Worm (Caenorhabditis elegans) whole organism, L4 larva: ENCODE measurements around the gene twk-22.
A peak's percentile ranks its signal among the peaks of the same experiment; 100 is the strongest.
"Not testable (repeated sequence)": the region's sequence is repeated elsewhere in the genome, so short reads cannot be mapped to it uniquely, and the experiment has no call there.

Experiments used
- D1046.2 ChIP-seq: fragments of 200-800 bp; sonication (Bioruptor generic); IDR thresholded peaks from 2 replicates; pipeline ENCODE4 v1.3.6; 2022; ENCODE audit warnings: missing genetic modification characterization, missing compliant biosample characterization
- F26F4.8 ChIP-seq: fragments of 200-800 bp; sonication (Bioruptor generic); conservative IDR thresholded peaks from 2 replicates; pipeline ENCODE4 v1.3.6; 2022; ENCODE audit warnings: missing genetic modification characterization, missing compliant biosample characterization
- F49E8.2 ChIP-seq: sonication (generic microtip); optimal IDR thresholded peaks from 2 replicates; lab custom pipeline; 2016; ENCODE audit warnings: missing compliant biosample characterization, mild to moderate bottlenecking, missing genetic modification characterization, borderline replicate concordance
- Y105C5A.15 ChIP-seq: fragments of 200-800 bp; sonication (Bioruptor generic); IDR thresholded peaks from 2 replicates; pipeline ENCODE4 v1.3.6; 2022; ENCODE audit warnings: missing genetic modification characterization, missing compliant biosample characterization
- ZK337.2 ChIP-seq: fragments of 200-800 bp; sonication (Bioruptor generic); IDR thresholded peaks from 2 replicates; pipeline ENCODE4 v1.3.6; 2022; ENCODE audit warnings: missing genetic modification reagents, missing genetic modification characterization, missing compliant biosample characterization
- aly-2 ChIP-seq: sonication (generic microtip); optimal IDR thresholded peaks from 2 replicates; lab custom pipeline; 2018; ENCODE audit warnings: missing biosample characterization, missing genetic modification characterization
- arid-1 ChIP-seq: fragments of 200-800 bp; sonication (Bioruptor generic); conservative IDR thresholded peaks from 2 replicates; pipeline ENCODE4 v1.3.6; 2022; ENCODE audit warnings: missing genetic modification reagents, missing genetic modification characterization, missing compliant biosample characterization
- ceh-20 ChIP-seq: fragments of 200-800 bp; sonication (Bioruptor generic); IDR thresholded peaks from 2 replicates; pipeline ENCODE4 v1.3.6; 2022; ENCODE audit warnings: missing genetic modification reagents, missing genetic modification characterization, missing compliant biosample characterization
- ces-1 ChIP-seq: fragments of 150-350 bp; sonication (generic microtip); optimal IDR thresholded peaks from 4 replicates; lab custom pipeline; 2014; ENCODE audit warnings: missing biosample characterization, missing genetic modification reagents, missing genetic modification characterization
- daf-16 ChIP-seq, 3 experiments: sonication (generic microtip); optimal IDR thresholded peaks; 2 replicates each; lab custom pipeline; 2016 to 2017; ENCODE audit warnings: missing genetic modification characterization in 3 of 3, missing genetic modification reagents in 3 of 3, mild to moderate bottlenecking in 2 of 3, missing compliant biosample characterization in 2 of 3, missing biosample characterization in 1 of 3, moderate library complexity in 1 of 3
- dmd-6 ChIP-seq: fragments of 200-800 bp; sonication (Bioruptor generic); IDR thresholded peaks from 2 replicates; pipeline ENCODE4 v1.3.6; 2022; ENCODE audit warnings: missing genetic modification reagents, missing genetic modification characterization, missing compliant biosample characterization
- dmd-9 ChIP-seq: fragments of 200-800 bp; sonication (Bioruptor generic); IDR thresholded peaks from 2 replicates; pipeline ENCODE4 v1.3.6; 2022; ENCODE audit warnings: missing genetic modification reagents, missing genetic modification characterization, missing compliant biosample characterization
- dpl-1 ChIP-seq: fragments of 150-350 bp; optimal IDR thresholded peaks from 2 replicates; lab custom pipeline; 2014; ENCODE audit warnings: missing biosample characterization, missing genetic modification reagents, missing genetic modification characterization
- dve-1 ChIP-seq: sonication (generic microtip); optimal IDR thresholded peaks from 2 replicates; lab custom pipeline; 2017; ENCODE audit warnings: antibody characterized with exemption, mild to moderate bottlenecking, missing genetic modification characterization, missing compliant biosample characterization; ENCODE audit not compliant: insufficient read depth
- egl-43 ChIP-seq: fragments of 200-800 bp; sonication (Bioruptor generic); IDR thresholded peaks from 2 replicates; pipeline ENCODE4 v1.3.6; 2022; ENCODE audit warnings: missing genetic modification reagents, missing genetic modification characterization, missing compliant biosample characterization
- hlh-30 ChIP-seq: sonication (generic microtip); optimal IDR thresholded peaks from 2 replicates; lab custom pipeline; 2017; ENCODE audit warnings: antibody characterized with exemption, mild to moderate bottlenecking, missing genetic modification characterization, missing compliant biosample characterization; ENCODE audit not compliant: insufficient read depth
- hmg-1.1 ChIP-seq: fragments of 200-800 bp; sonication (Bioruptor generic); IDR thresholded peaks from 2 replicates; pipeline ENCODE4 v1.3.6; 2022; ENCODE audit warnings: missing genetic modification reagents, missing genetic modification characterization, missing compliant biosample characterization
- lim-7 ChIP-seq: fragments of 200-800 bp; sonication (Bioruptor generic); IDR thresholded peaks from 2 replicates; pipeline ENCODE4 v1.3.6; 2022; ENCODE audit warnings: missing genetic modification characterization, missing compliant biosample characterization
- madf-9 ChIP-seq: fragments of 200-800 bp; sonication (Bioruptor generic); conservative IDR thresholded peaks from 2 replicates; pipeline ENCODE4 v1.3.6; 2022; ENCODE audit warnings: missing genetic modification reagents, missing genetic modification characterization, missing compliant biosample characterization
- mdl-1 ChIP-seq, 2 experiments: fragments of 150-350 bp in 1 of 2; sonication (generic microtip) in 1 of 2; optimal IDR thresholded peaks; 2 replicates each; lab custom pipeline; 2014 to 2017; ENCODE audit warnings: missing biosample characterization in 2 of 2, missing genetic modification characterization in 2 of 2
- mdt-29 ChIP-seq: fragments of 200-800 bp; sonication (Bioruptor generic); IDR thresholded peaks from 2 replicates; pipeline ENCODE4 v1.3.6; 2022; ENCODE audit warnings: missing genetic modification reagents, missing genetic modification characterization, missing compliant biosample characterization
- mxl-3 ChIP-seq: fragments of 200-800 bp; sonication (Bioruptor generic); optimal IDR thresholded peaks from 2 replicates; lab custom pipeline; 2018; ENCODE audit warnings: mild to moderate bottlenecking, missing genetic modification characterization, missing compliant biosample characterization
- nhr-10 ChIP-seq: fragments of 150-350 bp; optimal IDR thresholded peaks from 2 replicates; lab custom pipeline; 2014; ENCODE audit warnings: missing biosample characterization, missing genetic modification characterization
- nhr-25 ChIP-seq: sonication (generic microtip); optimal IDR thresholded peaks from 2 replicates; lab custom pipeline; 2017; ENCODE audit warnings: missing genetic modification characterization, mild to moderate bottlenecking, missing compliant biosample characterization, antibody characterized with exemption, moderate library complexity, borderline replicate concordance; ENCODE audit not compliant: insufficient read depth
- nhr-6 ChIP-seq: fragments of 150-350 bp; optimal IDR thresholded peaks from 2 replicates; lab custom pipeline; 2014; ENCODE audit warnings: missing biosample characterization, missing genetic modification characterization
- nhr-76 ChIP-seq: fragments of 150-350 bp; optimal IDR thresholded peaks from 2 replicates; lab custom pipeline; 2014; ENCODE audit warnings: missing biosample characterization, missing genetic modification characterization
- pha-4 ChIP-seq, 2 experiments: fragments of 150-350 bp in 1 of 2; fragments of 200-800 bp in 1 of 2; sonication (Bioruptor generic) in 1 of 2; IDR thresholded peaks in 1 of 2; optimal IDR thresholded peaks in 1 of 2; 2 replicates each; pipeline versions ENCODE4 v1.3.6 to Lab custom; 2014 to 2022; ENCODE audit warnings: missing genetic modification characterization in 2 of 2, missing genetic modification reagents in 2 of 2, missing biosample characterization in 1 of 2, missing compliant biosample characterization in 1 of 2
- rbr-2 ChIP-seq: sonication (generic microtip); optimal IDR thresholded peaks from 2 replicates; lab custom pipeline; 2016; ENCODE audit warnings: missing genotype, missing genetic modification characterization, missing compliant biosample characterization
- saeg-2 ChIP-seq: fragments of 200-800 bp; sonication (Bioruptor generic); IDR thresholded peaks from 2 replicates; pipeline ENCODE4 v1.3.6; 2022; ENCODE audit warnings: missing genetic modification reagents, missing genetic modification characterization, missing compliant biosample characterization
- snpc-1.2 ChIP-seq: fragments of 200-800 bp; sonication (Bioruptor generic); IDR thresholded peaks from 2 replicates; pipeline ENCODE4 v1.3.6; 2022; ENCODE audit warnings: missing genetic modification reagents, missing genetic modification characterization, missing compliant biosample characterization
- tra-1 ChIP-seq: fragments of 200-800 bp; sonication (Bioruptor generic); IDR thresholded peaks from 2 replicates; pipeline ENCODE4 v1.3.6; 2022; ENCODE audit warnings: missing genetic modification reagents, missing genetic modification characterization, missing compliant biosample characterization
- unc-130 ChIP-seq: sonication (generic microtip); optimal IDR thresholded peaks from 2 replicates; lab custom pipeline; 2016; ENCODE audit warnings: missing genetic modification reagents, missing genetic modification characterization, missing compliant biosample characterization
- vab-7 ChIP-seq: fragments of 200-800 bp; sonication (Bioruptor generic); IDR thresholded peaks from 2 replicates; pipeline ENCODE4 v1.3.6; 2022; ENCODE audit warnings: missing genetic modification reagents, missing genetic modification characterization, missing compliant biosample characterization
- ztf-7 ChIP-seq: fragments of 150-350 bp; optimal IDR thresholded peaks from 2 replicates; lab custom pipeline; 2014; ENCODE audit warnings: missing biosample characterization, missing genetic modification characterization

twk-22 gene

DNA sequence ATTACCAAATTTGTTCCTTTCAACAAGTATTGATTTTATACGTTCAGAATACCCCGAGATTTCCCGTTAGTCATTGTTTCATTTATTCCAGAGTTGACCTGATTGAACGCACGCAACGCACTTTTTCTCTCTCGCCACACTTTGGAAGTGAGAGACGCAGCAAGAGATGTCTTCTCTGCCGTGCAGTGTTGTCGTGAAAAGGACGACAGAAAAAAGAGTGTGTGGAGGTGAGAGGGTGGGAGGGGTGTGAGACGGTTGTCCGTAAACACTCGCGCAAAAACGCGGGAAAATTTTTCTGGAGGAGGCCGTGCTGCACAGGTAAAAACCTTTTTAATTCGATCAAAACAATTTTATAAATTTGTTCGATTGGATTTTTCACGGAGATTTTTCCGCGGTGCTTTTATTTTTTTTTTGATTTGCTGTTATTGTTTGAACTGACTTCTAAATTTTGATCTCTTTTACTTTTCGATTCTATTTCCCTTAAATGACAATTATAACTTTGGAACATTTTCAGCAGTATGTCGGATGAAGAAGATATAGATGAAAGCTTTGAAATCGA is 30.9 kb upstream of the twk-22 start, which contains the start of gene sdc-1 (continued):
- TF ChIP-seq dmd-6 (GFP tag; lab: Robert Waterston, UW) (peak; percentile 26; the same call in 1 of the 2 replicates), madf-9 (0 out of 2 replicates have a peak, but pooled peaks have one; percentile 12), aly-2 (no peak), nhr-6 (tag; lab: Kevin White, UChicago) (peak; percentile 52), mxl-3 (GFP tag; lab: Kevin White, UChicago) (peak; percentile 30), ZK337.2 (GFP tag; lab: Robert Waterston, UW) (no peak), hmg-1.1 (GFP tag; lab: Robert Waterston, UW) (peak; percentile 51; the same call in 1 of the 2 replicates)
- TF ChIP-seq, all 104 proteins: peak for 19

ce11 chrX:16283103-16283502 is 23.2 kb upstream of the twk-22 start, which contains the start of gene F52E10.2:
Gene F52E10.2, minus strand, starts transcription at chrX:16283203.
- TF ChIP-seq ces-1: no peak
- TF ChIP-seq F26F4.8 (GFP tag; lab: Robert Waterston, UW): no peak
- TF ChIP-seq mdl-1 (tag; optimal IDR thresholded peaks at IDR 0.05; lab: Kevin White, UChicago): no peak
- TF ChIP-seq saeg-2 (GFP tag; lab: Robert Waterston, UW): no peak
- no peak for TF ChIP-seq dpl-1 (GFP tag; lab: Kevin White, UChicago)
- TF ChIP-seq F49E8.2 (tag; lab: Kevin White, UChicago): no peak
- no peak for TF ChIP-seq nhr-76
- TF ChIP-seq Y105C5A.15: no peak
- no peak for TF ChIP-seq hmg-1.1 (GFP tag; lab: Robert Waterston, UW)
- TF ChIP-seq D1046.2: no peak
- no peak for TF ChIP-seq ztf-7 (tag; lab: Kevin White, UChicago)
- TF ChIP-seq unc-130 (GFP tag; lab: Kevin White, UChicago): no peak
- TF ChIP-seq nhr-6 (tag; lab: Kevin White, UChicago): no peak
- no peak for TF ChIP-seq nhr-10 (tag; lab: Kevin White, UChicago)
- no peak for TF ChIP-seq snpc-1.2 (GFP tag; lab: Robert Waterston, UW)
- TF ChIP-seq rbr-2: no peak
- TF ChIP-seq nhr-25 (tag; lab: Kevin White, UChicago): no peak
- TF ChIP-seq, all 104 proteins: peak for 0

DNA sequence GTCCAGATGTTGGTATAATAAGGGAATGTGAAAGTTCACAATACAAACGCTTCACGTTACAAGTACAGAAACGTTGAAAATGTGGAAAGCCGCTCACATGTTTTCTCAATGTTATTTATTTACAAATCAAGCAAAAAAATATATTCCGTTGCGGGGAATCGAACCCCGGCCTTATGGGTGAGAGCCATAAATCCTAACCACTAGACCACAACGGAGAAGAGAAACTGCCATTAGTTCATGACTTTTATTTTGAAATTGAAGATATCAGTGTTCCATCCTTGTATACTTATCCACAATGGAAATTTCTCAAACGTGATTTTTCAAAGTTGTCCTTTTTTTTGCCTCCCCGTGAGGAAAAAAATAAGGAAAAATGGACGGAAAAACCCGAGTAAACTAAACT is 22.1 kb upstream of the twk-22 start:
- peak; percentile 61; the same call in 1 of the 2 replicates for TF ChIP-seq pha-4 (GFP tag; IDR thresholded peaks at IDR 0.05; lab: Robert Waterston, UW)
- not testable (repeated sequence) for TF ChIP-seq pha-4 (tag; optimal IDR thresholded peaks at IDR 0.05; lab: Kevin White, UChicago)
- TF ChIP-seq vab-7: 0 out of 2 replicates have a peak, but pooled peaks have one; percentile 31
- TF ChIP-seq ceh-20 (GFP tag; lab: Robert Waterston, UW): 0 out of 2 replicates have a peak, but pooled peaks have one; percentile 13
- TF ChIP-seq egl-43: peak; percentile 55; the same call in 1 of the 2 replicates
- TF ChIP-seq arid-1 (GFP tag; lab: Robert Waterston, UW): 0 out of 2 replicates have a peak, but pooled peaks have one; percentile 39
- 0 out of 2 replicates have a peak, but pooled peaks have one; percentile 13 for TF ChIP-seq mdt-29
- peak; percentile 57; the same call in 1 of the 2 replicates for TF ChIP-seq lim-7 (GFP tag; lab: Robert Waterston, UW)
- 0 out of 2 replicates have a peak, but pooled peaks have one; percentile 12 for TF ChIP-seq snpc-1.2 (GFP tag; lab: Robert Waterston, UW)
- TF ChIP-seq, all 104 proteins: peak for 8; not testable (repeated sequence) for 96

ce11 chrX:16285151-16285550 is 21.1 kb upstream of the twk-22 start:
- peak in 1 of 2 experiments; percentile 14 for TF ChIP-seq daf-16 (GFP tag; optimal IDR thresholded peaks at IDR 0.05; lab: Kevin White, UChicago)
- TF ChIP-seq daf-16 (tag; optimal IDR thresholded peaks at IDR 0.05; lab: Kevin White, UChicago): peak; percentile 9
- TF ChIP-seq hmg-1.1 (GFP tag; lab: Robert Waterston, UW): no peak
- no peak for TF ChIP-seq dmd-6 (GFP tag; lab: Robert Waterston, UW)
- TF ChIP-seq dve-1 (tag; lab: Kevin White, UChicago): peak; percentile 37
- TF ChIP-seq tra-1: 0 out of 2 replicates have a peak, but pooled peaks have one; percentile 36
- TF ChIP-seq hlh-30 (tag; lab: Kevin White, UChicago): peak; percentile 4
- no peak for TF ChIP-seq dmd-9 (GFP tag; lab: Robert Waterston, UW)
- TF ChIP-seq saeg-2 (GFP tag; lab: Robert Waterston, UW): no peak
- TF ChIP-seq lim-7 (GFP tag; lab: Robert Waterston, UW): 0 out of 2 replicates have a peak, but pooled peaks have one; percentile 59
